Worm (Caenorhabditis elegans) whole organism, young adult: ENCODE data around the gene ssna-1.
A peak's percentile ranks its signal among the peaks of the same experiment; 100 is the strongest.

Experiments
- B0035.1 ChIP-seq: sonication (generic microtip); optimal IDR thresholded peaks from 2 replicates; lab custom pipeline; 2016; ENCODE audit warnings: missing genetic modification characterization, mild to moderate bottlenecking, missing compliant biosample characterization, missing genotype, missing genetic modification reagents
- B0336.3 ChIP-seq: fragments of 200-800 bp; sonication (Bioruptor generic); IDR thresholded peaks from 2 replicates; pipeline ENCODE4 v1.3.6; 2022; ENCODE audit warnings: missing genetic modification characterization, missing compliant biosample characterization
- F23B12.7 ChIP-seq: sonication (generic microtip); optimal IDR thresholded peaks from 2 replicates; lab custom pipeline; 2017; ENCODE audit warnings: missing genetic modification characterization, mild to moderate bottlenecking, missing compliant biosample characterization, antibody characterized with exemption, moderate library complexity; ENCODE audit not compliant: insufficient read depth
- F33H1.4 ChIP-seq: fragments of 200-800 bp; sonication (Bioruptor generic); IDR thresholded peaks from 2 replicates; pipeline ENCODE4 v1.3.6; 2022; ENCODE audit warnings: missing genetic modification reagents, missing genetic modification characterization, missing compliant biosample characterization
- F55B11.4 ChIP-seq: sonication (generic microtip); optimal IDR thresholded peaks from 2 replicates; lab custom pipeline; 2016; ENCODE audit warnings: missing compliant biosample characterization, missing genetic modification characterization, borderline replicate concordance; ENCODE audit not compliant: insufficient read depth
- F57A8.1 ChIP-seq: fragments of 200-800 bp; sonication (Bioruptor generic); optimal IDR thresholded peaks from 2 replicates; lab custom pipeline; 2018; ENCODE audit warnings: mild to moderate bottlenecking, missing genetic modification characterization, moderate library complexity, missing compliant biosample characterization
- T07F8.4 ChIP-seq: sonication (generic microtip); optimal IDR thresholded peaks from 2 replicates; lab custom pipeline; 2016; ENCODE audit warnings: mild to moderate bottlenecking, missing genetic modification characterization, moderate library complexity, missing compliant biosample characterization
- T26A5.8 ChIP-seq: sonication (generic microtip); optimal IDR thresholded peaks from 2 replicates; lab custom pipeline; 2016; ENCODE audit warnings: missing genetic modification characterization, missing compliant biosample characterization
- Y53F4B.3 ChIP-seq: fragments of 200-800 bp; sonication (Bioruptor generic); IDR thresholded peaks from 2 replicates; pipeline ENCODE4 v1.3.6; 2022; ENCODE audit warnings: missing genetic modification reagents, missing genetic modification characterization, missing compliant biosample characterization
- Y67H2A.10 ChIP-seq: fragments of 200-800 bp; sonication (Bioruptor generic); conservative IDR thresholded peaks from 2 replicates; pipeline ENCODE4 v1.3.6; 2022; ENCODE audit warnings: missing genetic modification reagents, missing genetic modification characterization, missing compliant biosample characterization
- Y79H2A.3 ChIP-seq: fragments of 200-800 bp; sonication (Bioruptor generic); conservative IDR thresholded peaks from 2 replicates; pipeline ENCODE4 v1.3.6; 2022; ENCODE audit warnings: missing genetic modification reagents, missing genetic modification characterization, missing compliant biosample characterization
- aptf-2 ChIP-seq: fragments of 200-800 bp; sonication (Bioruptor generic); conservative IDR thresholded peaks from 2 replicates; pipeline ENCODE4 v1.3.6; 2022; ENCODE audit warnings: missing genetic modification reagents, missing genetic modification characterization, missing compliant biosample characterization
- attf-3 ChIP-seq: fragments of 200-800 bp; sonication (Bioruptor generic); conservative IDR thresholded peaks from 2 replicates; pipeline ENCODE4 v1.3.6; 2022; ENCODE audit warnings: missing genetic modification reagents, missing genetic modification characterization, missing compliant biosample characterization
- bed-1 ChIP-seq: fragments of 200-800 bp; sonication (Bioruptor generic); IDR thresholded peaks from 2 replicates; pipeline ENCODE4 v1.3.6; 2022; ENCODE audit warnings: missing genetic modification reagents, missing genetic modification characterization, missing compliant biosample characterization
- ccch-3 ChIP-seq: fragments of 200-800 bp; sonication (Bioruptor generic); optimal IDR thresholded peaks from 2 replicates; lab custom pipeline; 2018; ENCODE audit warnings: mild to moderate bottlenecking, missing genetic modification characterization, missing compliant biosample characterization
- cebp-1 ChIP-seq, 2 experiments: fragments of 200-800 bp in 1 of 2; sonication (Bioruptor generic) in 1 of 2; sonication (generic microtip) in 1 of 2; IDR thresholded peaks in 1 of 2; optimal IDR thresholded peaks in 1 of 2; 2 replicates each; pipeline versions ENCODE4 v1.3.6 to Lab custom; 2017 to 2022; ENCODE audit warnings: missing compliant biosample characterization in 2 of 2, missing genetic modification characterization in 2 of 2, mild to moderate bottlenecking in 1 of 2, missing genetic modification reagents in 1 of 2, moderate library complexity in 1 of 2
- cebp-2 ChIP-seq: fragments of 200-800 bp; sonication (Bioruptor generic); IDR thresholded peaks from 2 replicates; pipeline ENCODE4 v1.3.6; 2022; ENCODE audit warnings: missing genetic modification characterization, missing compliant biosample characterization
- ceh-27 ChIP-seq: fragments of 200-800 bp; sonication (Bioruptor generic); optimal IDR thresholded peaks from 2 replicates; lab custom pipeline; 2018; ENCODE audit warnings: mild to moderate bottlenecking, missing genetic modification characterization, moderate library complexity, missing compliant biosample characterization
- die-1 ChIP-seq: sonication (generic microtip); optimal IDR thresholded peaks from 2 replicates; lab custom pipeline; 2016; ENCODE audit warnings: missing genotype, mild to moderate bottlenecking, missing genetic modification characterization, missing compliant biosample characterization
- dox-1 ChIP-seq: fragments of 200-800 bp; sonication (Bioruptor generic); IDR thresholded peaks from 2 replicates; pipeline ENCODE4 v1.3.6; 2022; ENCODE audit warnings: missing genetic modification reagents, missing genetic modification characterization, missing compliant biosample characterization
- dpff-1 ChIP-seq: sonication (generic microtip); optimal IDR thresholded peaks from 2 replicates; lab custom pipeline; 2017; ENCODE audit warnings: mild to moderate bottlenecking, missing genetic modification characterization, missing compliant biosample characterization
- dpl-1 ChIP-seq: fragments of 150-350 bp; optimal IDR thresholded peaks from 2 replicates; lab custom pipeline; 2014; ENCODE audit warnings: missing biosample characterization, missing genetic modification reagents, missing genetic modification characterization
- egrh-3 ChIP-seq: fragments of 200-800 bp; sonication (Bioruptor generic); IDR thresholded peaks from 2 replicates; pipeline ENCODE4 v1.3.6; 2022; ENCODE audit warnings: missing genetic modification reagents, missing genetic modification characterization, missing compliant biosample characterization
- hlh-26 ChIP-seq: fragments of 200-800 bp; sonication (Bioruptor generic); conservative IDR thresholded peaks from 2 replicates; pipeline ENCODE4 v1.3.6; 2022; ENCODE audit warnings: missing genetic modification reagents, missing genetic modification characterization, missing compliant biosample characterization
- lag-1 ChIP-seq: fragments of 200-800 bp; sonication (Bioruptor generic); IDR thresholded peaks from 2 replicates; pipeline ENCODE4 v1.3.6; 2022; ENCODE audit warnings: missing genetic modification reagents, missing genetic modification characterization, missing compliant biosample characterization
- let-526 ChIP-seq: fragments of 200-800 bp; sonication (Bioruptor generic); IDR thresholded peaks from 2 replicates; pipeline ENCODE4 v1.3.6; 2022; ENCODE audit warnings: missing genetic modification reagents, missing genetic modification characterization, missing compliant biosample characterization
- let-607 ChIP-seq, 2 experiments: fragments of 200-800 bp in 1 of 2; sonication (Bioruptor generic) in 1 of 2; sonication (generic microtip) in 1 of 2; optimal IDR thresholded peaks; 2 replicates each; lab custom pipeline; 2016 to 2018; ENCODE audit warnings: mild to moderate bottlenecking in 2 of 2, missing compliant biosample characterization in 2 of 2, missing genetic modification characterization in 2 of 2, moderate library complexity in 2 of 2, missing genotype in 1 of 2
- lin-35 ChIP-seq, 3 experiments: fragments of 150-350 bp in 2 of 3; sonication (generic microtip) in 1 of 3; optimal IDR thresholded peaks; 2 replicates each; lab custom pipeline; 2014 to 2018; ENCODE audit warnings: missing biosample characterization in 3 of 3, missing genetic modification characterization in 3 of 3, missing genetic modification reagents in 3 of 3
- lsl-1 ChIP-seq: fragments of 200-800 bp; sonication (Bioruptor generic); optimal IDR thresholded peaks from 2 replicates; lab custom pipeline; 2018; ENCODE audit warnings: mild to moderate bottlenecking, missing genetic modification characterization, moderate library complexity, missing compliant biosample characterization
- madf-3 ChIP-seq: fragments of 200-800 bp; sonication (Bioruptor generic); IDR thresholded peaks from 2 replicates; pipeline ENCODE4 v1.3.6; 2022; ENCODE audit warnings: missing genetic modification reagents, missing genetic modification characterization, missing compliant biosample characterization
- madf-8 ChIP-seq: fragments of 200-800 bp; sonication (Bioruptor generic); conservative IDR thresholded peaks from 2 replicates; pipeline ENCODE4 v1.3.6; 2022; ENCODE audit warnings: missing genetic modification reagents, missing genetic modification characterization, missing compliant biosample characterization
- mes-4 ChIP-seq: sonication (generic microtip); optimal IDR thresholded peaks from 2 replicates; lab custom pipeline; 2016; ENCODE audit warnings: missing genotype, missing genetic modification characterization, missing compliant biosample characterization
- mxl-1 ChIP-seq: sonication (generic microtip); optimal IDR thresholded peaks from 2 replicates; lab custom pipeline; 2016; ENCODE audit warnings: missing genetic modification characterization, missing compliant biosample characterization
- nfya-2 ChIP-seq: fragments of 200-800 bp; sonication (Bioruptor generic); IDR thresholded peaks from 2 replicates; pipeline ENCODE4 v1.3.6; 2022; ENCODE audit warnings: missing genetic modification reagents, missing genetic modification characterization, missing compliant biosample characterization
- nfyb-1 ChIP-seq: fragments of 200-800 bp; sonication (Bioruptor generic); IDR thresholded peaks from 2 replicates; pipeline ENCODE4 v1.3.6; 2022; ENCODE audit warnings: missing genetic modification reagents, missing genetic modification characterization, missing compliant biosample characterization
- nhr-179 ChIP-seq: sonication (generic microtip); optimal IDR thresholded peaks from 2 replicates; lab custom pipeline; 2016; ENCODE audit warnings: mild to moderate bottlenecking, missing genetic modification characterization, missing compliant biosample characterization
- pha-4 ChIP-seq: fragments of 150-350 bp; sonication (generic microtip); optimal IDR thresholded peaks from 2 replicates; lab custom pipeline; 2014; ENCODE audit warnings: missing biosample characterization, missing genetic modification reagents, missing genetic modification characterization
- rcor-1 ChIP-seq: fragments of 200-800 bp; sonication (Bioruptor generic); IDR thresholded peaks from 2 replicates; pipeline ENCODE4 v1.3.6; 2022; ENCODE audit warnings: missing genetic modification reagents, missing genetic modification characterization, missing compliant biosample characterization
- sdz-38 ChIP-seq: sonication (generic microtip); optimal IDR thresholded peaks from 2 replicates; lab custom pipeline; 2016; ENCODE audit warnings: missing genotype, missing genetic modification characterization, missing compliant biosample characterization
- sea-2 ChIP-seq: fragments of 200-800 bp; sonication (Bioruptor generic); IDR thresholded peaks from 2 replicates; pipeline ENCODE4 v1.3.6; 2022; ENCODE audit warnings: missing genetic modification characterization, missing compliant biosample characterization
- snpc-1.3 ChIP-seq: sonication (generic microtip); optimal IDR thresholded peaks from 2 replicates; lab custom pipeline; 2017; ENCODE audit warnings: missing genetic modification characterization, mild to moderate bottlenecking, missing compliant biosample characterization, antibody characterized with exemption, moderate library complexity, missing genotype, missing genetic modification reagents; ENCODE audit not compliant: insufficient read depth
- snpc-3.4 ChIP-seq: sonication (generic microtip); optimal IDR thresholded peaks from 2 replicates; lab custom pipeline; 2017; ENCODE audit warnings: missing genetic modification characterization, mild to moderate bottlenecking, missing compliant biosample characterization, antibody characterized with exemption, moderate library complexity, missing genotype, missing genetic modification reagents
- tlf-1 ChIP-seq: fragments of 200-800 bp; sonication (Bioruptor generic); optimal IDR thresholded peaks from 2 replicates; lab custom pipeline; 2018; ENCODE audit warnings: mild to moderate bottlenecking, missing genetic modification characterization, missing compliant biosample characterization
- zfh-2 ChIP-seq: fragments of 200-800 bp; sonication (Bioruptor generic); conservative IDR thresholded peaks from 2 replicates; pipeline ENCODE4 v1.3.6; 2022; ENCODE audit warnings: missing genetic modification reagents, missing genetic modification characterization, missing compliant biosample characterization
- zim-3 ChIP-seq: sonication (generic microtip); optimal IDR thresholded peaks from 2 replicates; lab custom pipeline; 2017; ENCODE audit warnings: mild to moderate bottlenecking, missing genetic modification characterization, moderate library complexity, missing compliant biosample characterization
- ztf-25 ChIP-seq: fragments of 200-800 bp; sonication (Bioruptor generic); IDR thresholded peaks from 2 replicates; pipeline ENCODE4 v1.3.6; 2022; ENCODE audit warnings: missing genetic modification reagents, missing genetic modification characterization, missing compliant biosample characterization
- ztf-26 ChIP-seq: sonication (generic microtip); optimal IDR thresholded peaks from 2 replicates; lab custom pipeline; 2017; ENCODE audit warnings: missing genetic modification characterization, missing compliant biosample characterization
- ztf-3 ChIP-seq: fragments of 200-800 bp; sonication (Bioruptor generic); optimal IDR thresholded peaks from 2 replicates; lab custom pipeline; 2018; ENCODE audit warnings: mild to moderate bottlenecking, missing genetic modification characterization, missing compliant biosample characterization

Gene ssna-1

DNA sequence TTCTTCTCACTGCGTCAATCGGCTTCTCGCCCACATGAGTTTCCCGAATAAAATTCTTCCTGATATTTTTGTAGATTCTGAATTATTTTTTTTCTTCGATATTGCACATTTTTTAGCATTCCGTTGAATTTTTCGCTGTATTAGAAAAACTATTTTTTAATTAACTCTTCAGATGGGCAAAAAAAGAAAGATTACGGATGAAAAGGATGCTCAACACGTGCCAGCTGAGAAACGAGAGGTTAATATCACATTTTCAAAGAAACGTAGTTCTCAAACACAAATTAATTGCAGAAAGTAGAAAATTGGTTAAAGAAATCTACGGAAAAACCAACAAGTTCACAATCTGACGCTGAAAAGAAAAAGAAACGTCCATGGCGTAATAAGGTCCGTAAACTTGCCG, 8.5 kb downstream of the ssna-1 start, which contains the start of gene rrp-8:
Gene rrp-8, plus strand, starts transcription at position 173 of the 400 bp plus-strand sequence.
- TF ChIP-seq ztf-25 (GFP tag; lab: Robert Waterston, UW) (no peak), sea-2 (no peak), sdz-38 (tag; lab: Kevin White, UChicago) (no peak), ztf-3 (no peak), egrh-3 (GFP tag; lab: Robert Waterston, UW) (no peak), Y67H2A.10 (GFP tag; lab: Robert Waterston, UW) (no peak), lag-1 (GFP tag; lab: Robert Waterston, UW) (no peak), Y79H2A.3 (GFP tag; lab: Robert Waterston, UW) (no peak), snpc-3.4 (tag; lab: Kevin White, UChicago) (peak; percentile 57), F23B12.7 (tag; lab: Kevin White, UChicago) (no peak), aptf-2 (GFP tag; lab: Robert Waterston, UW) (no peak), ccch-3 (GFP tag; lab: Kevin White, UChicago) (no peak), dpl-1 (GFP tag; lab: Kevin White, UChicago) (no peak), zfh-2 (GFP tag; lab: Robert Waterston, UW) (no peak), lsl-1 (GFP tag; lab: Kevin White, UChicago) (no peak), let-607 (tag; optimal IDR thresholded peaks at IDR 0.05; lab: Kevin White, UChicago) (no peak), madf-3 (GFP tag; lab: Robert Waterston, UW) (no peak), dpff-1 (tag; lab: Kevin White, UChicago) (peak; percentile 31), snpc-1.3 (tag; lab: Kevin White, UChicago) (peak; percentile 52), let-526 (no peak), ztf-26 (no peak), attf-3 (GFP tag; lab: Robert Waterston, UW) (no peak), madf-8 (GFP tag; lab: Robert Waterston, UW) (no peak), nfyb-1 (0 out of 2 replicates have a peak, but pooled peaks have one; percentile 43), dox-1 (no peak), tlf-1 (no peak), B0336.3 (GFP tag; lab: Robert Waterston, UW) (peak; percentile 32), mxl-1 (tag; lab: Kevin White, UChicago) (no peak), T26A5.8 (no peak), F57A8.1 (GFP tag; lab: Kevin White, UChicago) (no peak), T07F8.4 (tag; lab: Kevin White, UChicago) (no peak), zim-3 (tag; lab: Kevin White, UChicago) (no peak), rcor-1 (no peak), ceh-27 (no peak), nhr-179 (tag; lab: Kevin White, UChicago) (no peak), bed-1 (GFP tag; lab: Robert Waterston, UW) (no peak), cebp-1 (GFP tag; IDR thresholded peaks at IDR 0.05; lab: Robert Waterston, UW) (no peak), cebp-1 (tag; optimal IDR thresholded peaks at IDR 0.05; lab: Kevin White, UChicago) (peak; percentile 26), B0035.1 (tag; lab: Kevin White, UChicago) (peak; percentile 30), nfya-2 (GFP tag; lab: Robert Waterston, UW) (no peak), F33H1.4 (GFP tag; lab: Robert Waterston, UW) (no peak), lin-35 (GFP tag; optimal IDR thresholded peaks at IDR 0.05; lab: Kevin White, UChicago) (peak in 1 of 3 experiments; percentile 32), hlh-26 (GFP tag; lab: Robert Waterston, UW) (no peak), pha-4 (tag; lab: Kevin White, UChicago) (no peak), F55B11.4 (no peak), mes-4 (tag; lab: Kevin White, UChicago) (no peak), die-1 (tag; lab: Kevin White, UChicago) (no peak), Y53F4B.3 (no peak), cebp-2 (no peak)
